Worm (Caenorhabditis elegans): ENCODE data around the gene aakg-4.

Gene aakg-4

DNA sequence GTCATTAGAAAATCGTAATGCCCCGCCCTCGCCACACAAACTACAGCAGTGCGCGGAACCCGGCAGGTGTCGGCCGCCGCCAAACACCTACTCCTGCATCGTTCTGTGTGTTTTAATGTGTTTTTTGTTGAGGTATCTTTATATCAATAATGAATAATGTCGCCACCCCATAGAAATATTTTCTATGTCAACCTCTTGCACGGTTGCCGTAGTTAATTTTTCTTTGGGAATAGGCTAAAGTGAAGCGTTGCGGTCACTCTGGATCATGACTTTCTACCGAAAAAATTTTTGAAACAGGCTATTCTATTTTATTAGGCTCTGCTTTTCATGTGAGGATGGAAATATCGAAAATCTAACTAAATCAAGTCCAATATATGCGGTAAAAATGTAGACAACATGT, 9.7 kb upstream of the aakg-4 start (continued):
- TF ChIP-seq mab-9 (GFP tag; IDR thresholded peaks at IDR 0.05) (no peak), lin-15B (tag; optimal IDR thresholded peaks at IDR 0.05) (no peak), nhr-20 (tag; optimal IDR thresholded peaks at IDR 0.05) (peak; percentile 55), efl-1 (optimal IDR thresholded peaks at IDR 0.05) (no peak), efl-1 (GFP tag; optimal IDR thresholded peaks at IDR 0.05 in 1 of 2) (peak in 1 of 2 experiments; percentile 80)

DNA sequence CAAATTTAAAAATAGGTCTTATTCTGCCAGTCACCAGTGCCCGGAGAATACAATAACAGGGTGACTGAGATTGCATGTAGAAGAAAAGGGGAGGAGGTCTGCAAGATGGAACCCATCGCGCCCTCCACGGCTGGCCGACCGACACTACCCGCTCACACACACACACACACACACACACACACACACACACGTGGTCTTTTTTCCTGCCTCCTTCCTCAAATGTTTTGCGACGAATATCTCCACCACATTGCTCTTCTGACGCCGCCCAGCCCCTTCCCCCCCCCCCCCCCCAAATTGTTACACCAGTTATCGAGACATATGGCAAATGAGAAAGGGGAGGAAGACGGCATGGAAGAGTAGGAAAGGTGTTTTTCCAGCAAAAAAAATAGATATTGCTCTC, 2.6 kb upstream of the aakg-4 start:
- TF ChIP-seq aly-2 (tag; optimal IDR thresholded peaks at IDR 0.05) (no peak), lsy-2 (tag; optimal IDR thresholded peaks at IDR 0.05) (peak in 1 of 2 experiments; percentile 10), nhr-20 (tag; optimal IDR thresholded peaks at IDR 0.05) (peak; percentile 23), nhr-76 (tag; optimal IDR thresholded peaks at IDR 0.05) (no peak), zip-4 (GFP tag; optimal IDR thresholded peaks at IDR 0.05) (peak; percentile 5), pag-3 (tag; optimal IDR thresholded peaks at IDR 0.05; ENCODE audit: borderline replicate concordance, insufficient read depth) (no peak), nhr-90 (tag; optimal IDR thresholded peaks at IDR 0.05; ENCODE audit: poor library complexity) (no peak), mep-1 (tag; optimal IDR thresholded peaks at IDR 0.05) (no peak), lin-13 (GFP tag; optimal IDR thresholded peaks at IDR 0.05) (no peak), fkh-10 (GFP tag; optimal IDR thresholded peaks at IDR 0.05) (no peak), egl-13 (tag; optimal IDR thresholded peaks at IDR 0.05) (no peak), unc-130 (tag; optimal IDR thresholded peaks at IDR 0.05) (peak; percentile 34), nhr-84 (tag; optimal IDR thresholded peaks at IDR 0.05) (no peak), ceh-63 (GFP tag; optimal IDR thresholded peaks at IDR 0.05) (no peak), lin-14 (GFP tag; optimal IDR thresholded peaks at IDR 0.05) (peak; percentile 91), pax-3 (tag; optimal IDR thresholded peaks at IDR 0.05) (peak; percentile 53), ceh-8 (GFP tag; optimal IDR thresholded peaks at IDR 0.05) (peak; percentile 60), sptf-1 (tag; optimal IDR thresholded peaks at IDR 0.05) (no peak), Y116A8C.19 (tag; optimal IDR thresholded peaks at IDR 0.05; ENCODE audit: borderline replicate concordance) (no peak), pqm-1 (tag; optimal IDR thresholded peaks at IDR 0.05) (no peak), snpc-4 (tag; optimal IDR thresholded peaks at IDR 0.05) (no peak), C04F5.9 (tag; optimal IDR thresholded peaks at IDR 0.05) (no peak), ceh-90 (tag; optimal IDR thresholded peaks at IDR 0.05) (no peak), ets-5 (GFP tag; IDR thresholded peaks at IDR 0.05) (no peak), nhr-12 (tag; optimal IDR thresholded peaks at IDR 0.05) (no peak), hpl-2 (GFP tag; optimal IDR thresholded peaks at IDR 0.05) (no peak), tlp-1 (tag; optimal IDR thresholded peaks at IDR 0.05) (no peak), vab-15 (tag; optimal IDR thresholded peaks at IDR 0.05) (peak; percentile 28), C34B4.2 (tag; optimal IDR thresholded peaks at IDR 0.05) (no peak), dpl-1 (GFP tag; optimal IDR thresholded peaks at IDR 0.05) (no peak), nhr-85 (tag) (no peak), jun-1 (tag; optimal IDR thresholded peaks at IDR 0.05) (no peak), egl-27 (tag; optimal IDR thresholded peaks at IDR 0.05) (no peak), unc-62 (GFP tag; optimal IDR thresholded peaks at IDR 0.05) (no peak), hlh-17 (GFP tag; optimal IDR thresholded peaks at IDR 0.05; ENCODE audit: borderline replicate concordance) (no peak), aha-1 (tag; optimal IDR thresholded peaks at IDR 0.05) (no peak), ceh-82 (tag; optimal IDR thresholded peaks at IDR 0.05) (no peak), mab-9 (GFP tag; IDR thresholded peaks at IDR 0.05) (no peak), rnt-1 (tag; optimal IDR thresholded peaks at IDR 0.05) (peak; percentile 68), nhr-28 (tag; optimal IDR thresholded peaks at IDR 0.05) (no peak), lir-3 (tag; optimal IDR thresholded peaks at IDR 0.05; ENCODE audit: poor library complexity) (no peak), mef-2 (tag; optimal IDR thresholded peaks at IDR 0.05) (no peak), xbp-1 (tag; optimal IDR thresholded peaks at IDR 0.05) (no peak), lin-35 (GFP tag; optimal IDR thresholded peaks at IDR 0.05) (no peak), sox-4 (tag; optimal IDR thresholded peaks at IDR 0.05) (no peak), nhr-237 (tag; optimal IDR thresholded peaks at IDR 0.05) (no peak), ztf-11 (tag; optimal IDR thresholded peaks at IDR 0.05) (peak in 1 of 2 experiments; percentile 28), unc-86 (tag; optimal IDR thresholded peaks at IDR 0.05) (no peak), irx-1 (tag; optimal IDR thresholded peaks at IDR 0.05) (peak; percentile 37)
